Worm (Caenorhabditis elegans) whole organism, young adult: ENCODE data around the gene F01D5.10.

Experiments used
- B0019.2 ChIP-seq: fragments of 200-800 bp; sonication (Bioruptor generic); conservative IDR thresholded peaks from 2 replicates; pipeline ENCODE4 v1.3.6; 2022; ENCODE audit warnings: missing genetic modification reagents, missing genetic modification characterization, missing compliant biosample characterization
- C06A6.2 ChIP-seq: fragments of 200-800 bp; sonication (Bioruptor generic); conservative IDR thresholded peaks from 2 replicates; pipeline ENCODE4 v1.3.6; 2022; ENCODE audit warnings: missing genetic modification characterization, missing compliant biosample characterization
- C17E4.6 ChIP-seq: fragments of 200-800 bp; sonication (Bioruptor generic); IDR thresholded peaks from 2 replicates; pipeline ENCODE4 v1.3.6; 2022; ENCODE audit warnings: missing genetic modification reagents, missing genetic modification characterization, missing compliant biosample characterization
- F22D6.2 ChIP-seq: sonication (generic microtip); optimal IDR thresholded peaks from 2 replicates; lab custom pipeline; 2016; ENCODE audit warnings: mild to moderate bottlenecking, missing genetic modification characterization, missing compliant biosample characterization
- F37B4.10 ChIP-seq: fragments of 200-800 bp; sonication (Bioruptor generic); IDR thresholded peaks from 2 replicates; pipeline ENCODE4 v1.3.6; 2022; ENCODE audit warnings: missing genetic modification characterization, missing compliant biosample characterization
- F49E8.2 ChIP-seq: sonication (generic microtip); optimal IDR thresholded peaks from 3 replicates; lab custom pipeline; 2017; ENCODE audit warnings: missing genetic modification characterization, mild to moderate bottlenecking, missing compliant biosample characterization, antibody characterized with exemption, moderate library complexity; ENCODE audit not compliant: insufficient read depth
- F55B11.4 ChIP-seq: sonication (generic microtip); optimal IDR thresholded peaks from 2 replicates; lab custom pipeline; 2016; ENCODE audit warnings: missing compliant biosample characterization, missing genetic modification characterization, borderline replicate concordance; ENCODE audit not compliant: insufficient read depth
- T07F8.4 ChIP-seq: sonication (generic microtip); optimal IDR thresholded peaks from 2 replicates; lab custom pipeline; 2016; ENCODE audit warnings: mild to moderate bottlenecking, missing genetic modification characterization, moderate library complexity, missing compliant biosample characterization
- Y67H2A.10 ChIP-seq: fragments of 200-800 bp; sonication (Bioruptor generic); conservative IDR thresholded peaks from 2 replicates; pipeline ENCODE4 v1.3.6; 2022; ENCODE audit warnings: missing genetic modification reagents, missing genetic modification characterization, missing compliant biosample characterization
- Y79H2A.3 ChIP-seq: fragments of 200-800 bp; sonication (Bioruptor generic); conservative IDR thresholded peaks from 2 replicates; pipeline ENCODE4 v1.3.6; 2022; ENCODE audit warnings: missing genetic modification reagents, missing genetic modification characterization, missing compliant biosample characterization
- ZK185.1 ChIP-seq: sonication (generic microtip); optimal IDR thresholded peaks from 2 replicates; lab custom pipeline; 2016; ENCODE audit warnings: mild to moderate bottlenecking, missing genetic modification characterization, missing compliant biosample characterization; ENCODE audit not compliant: poor library complexity, severe bottlenecking
- ama-1 ChIP-seq, 3 experiments: fragments of 150-350 bp in 1 of 3; sonication (generic microtip) in 2 of 3; optimal IDR thresholded peaks; 2 replicates each; lab custom pipeline; 2014 to 2018; ENCODE audit warnings: missing biosample characterization in 2 of 3, missing genetic modification characterization in 2 of 3, missing genetic modification reagents in 2 of 3
- atf-7 ChIP-seq: sonication (generic microtip); optimal IDR thresholded peaks from 2 replicates; lab custom pipeline; 2017; ENCODE audit warnings: mild to moderate bottlenecking, missing genetic modification characterization, missing compliant biosample characterization
- attf-3 ChIP-seq: fragments of 200-800 bp; sonication (Bioruptor generic); conservative IDR thresholded peaks from 2 replicates; pipeline ENCODE4 v1.3.6; 2022; ENCODE audit warnings: missing genetic modification reagents, missing genetic modification characterization, missing compliant biosample characterization
- bed-2 ChIP-seq: fragments of 200-800 bp; sonication (Bioruptor generic); IDR thresholded peaks from 2 replicates; pipeline ENCODE4 v1.3.6; 2022; ENCODE audit warnings: missing genetic modification reagents, missing genetic modification characterization, missing compliant biosample characterization
- cebp-1 ChIP-seq, 2 experiments: fragments of 200-800 bp in 1 of 2; sonication (Bioruptor generic) in 1 of 2; sonication (generic microtip) in 1 of 2; IDR thresholded peaks in 1 of 2; optimal IDR thresholded peaks in 1 of 2; 2 replicates each; pipeline versions ENCODE4 v1.3.6 to Lab custom; 2017 to 2022; ENCODE audit warnings: missing compliant biosample characterization in 2 of 2, missing genetic modification characterization in 2 of 2, mild to moderate bottlenecking in 1 of 2, missing genetic modification reagents in 1 of 2, moderate library complexity in 1 of 2
- ceh-27 ChIP-seq: fragments of 200-800 bp; sonication (Bioruptor generic); optimal IDR thresholded peaks from 2 replicates; lab custom pipeline; 2018; ENCODE audit warnings: mild to moderate bottlenecking, missing genetic modification characterization, moderate library complexity, missing compliant biosample characterization
- ceh-79 ChIP-seq: sonication (generic microtip); optimal IDR thresholded peaks from 2 replicates; lab custom pipeline; 2017; ENCODE audit warnings: mild to moderate bottlenecking, missing genetic modification characterization, missing compliant biosample characterization
- chd-7 ChIP-seq: sonication (generic microtip); optimal IDR thresholded peaks from 2 replicates; lab custom pipeline; 2016; ENCODE audit warnings: mild to moderate bottlenecking, missing genetic modification characterization, moderate library complexity, missing compliant biosample characterization
- egrh-3 ChIP-seq: fragments of 200-800 bp; sonication (Bioruptor generic); IDR thresholded peaks from 2 replicates; pipeline ENCODE4 v1.3.6; 2022; ENCODE audit warnings: missing genetic modification reagents, missing genetic modification characterization, missing compliant biosample characterization
- fkh-3 ChIP-seq: sonication (generic microtip); optimal IDR thresholded peaks from 2 replicates; lab custom pipeline; 2016; ENCODE audit warnings: mild to moderate bottlenecking, missing genetic modification characterization, missing compliant biosample characterization
- gei-17 ChIP-seq: fragments of 200-800 bp; sonication (Bioruptor generic); optimal IDR thresholded peaks from 2 replicates; lab custom pipeline; 2018; ENCODE audit warnings: mild to moderate bottlenecking, missing genetic modification characterization, missing compliant biosample characterization
- hmg-20 ChIP-seq: fragments of 200-800 bp; sonication (Bioruptor generic); IDR thresholded peaks from 2 replicates; pipeline ENCODE4 v1.3.6; 2022; ENCODE audit warnings: missing genetic modification reagents, missing genetic modification characterization, missing compliant biosample characterization
- hrde-1 ChIP-seq: sonication (generic microtip); optimal IDR thresholded peaks from 2 replicates; lab custom pipeline; 2016; ENCODE audit warnings: missing genetic modification characterization, mild to moderate bottlenecking, missing compliant biosample characterization, moderate library complexity, missing genotype, missing genetic modification reagents, borderline replicate concordance
- let-607 ChIP-seq, 2 experiments: fragments of 200-800 bp in 1 of 2; sonication (Bioruptor generic) in 1 of 2; sonication (generic microtip) in 1 of 2; optimal IDR thresholded peaks; 2 replicates each; lab custom pipeline; 2016 to 2018; ENCODE audit warnings: mild to moderate bottlenecking in 2 of 2, missing compliant biosample characterization in 2 of 2, missing genetic modification characterization in 2 of 2, moderate library complexity in 2 of 2, missing genotype in 1 of 2
- lin-35 ChIP-seq, 3 experiments: fragments of 150-350 bp in 2 of 3; sonication (generic microtip) in 1 of 3; optimal IDR thresholded peaks; 2 replicates each; lab custom pipeline; 2014 to 2018; ENCODE audit warnings: missing biosample characterization in 3 of 3, missing genetic modification characterization in 3 of 3, missing genetic modification reagents in 3 of 3
- lin-40 ChIP-seq: sonication (generic microtip); optimal IDR thresholded peaks from 2 replicates; lab custom pipeline; 2016; ENCODE audit warnings: missing genetic modification characterization, mild to moderate bottlenecking, missing compliant biosample characterization, missing genotype, missing genetic modification reagents
- lin-54 ChIP-seq: fragments of 200-800 bp; sonication (Bioruptor generic); optimal IDR thresholded peaks from 2 replicates; lab custom pipeline; 2018; ENCODE audit warnings: mild to moderate bottlenecking, missing genetic modification characterization, missing compliant biosample characterization
- lsl-1 ChIP-seq: fragments of 200-800 bp; sonication (Bioruptor generic); optimal IDR thresholded peaks from 2 replicates; lab custom pipeline; 2018; ENCODE audit warnings: mild to moderate bottlenecking, missing genetic modification characterization, moderate library complexity, missing compliant biosample characterization
- madf-6 ChIP-seq: fragments of 200-800 bp; sonication (Bioruptor generic); IDR thresholded peaks from 2 replicates; pipeline ENCODE4 v1.3.6; 2022; ENCODE audit warnings: missing genetic modification reagents, missing genetic modification characterization, missing compliant biosample characterization
- mcd-1 ChIP-seq: fragments of 200-800 bp; sonication (Bioruptor generic); IDR thresholded peaks from 2 replicates; pipeline ENCODE4 v1.3.6; 2022; ENCODE audit warnings: missing genetic modification reagents, missing genetic modification characterization, missing compliant biosample characterization
- mel-28 ChIP-seq: sonication (generic microtip); optimal IDR thresholded peaks from 2 replicates; lab custom pipeline; 2016; ENCODE audit warnings: borderline replicate concordance, mild to moderate bottlenecking, missing genetic modification characterization, missing compliant biosample characterization
- nfya-2 ChIP-seq: fragments of 200-800 bp; sonication (Bioruptor generic); IDR thresholded peaks from 2 replicates; pipeline ENCODE4 v1.3.6; 2022; ENCODE audit warnings: missing genetic modification reagents, missing genetic modification characterization, missing compliant biosample characterization
- nhr-120 ChIP-seq: fragments of 200-800 bp; sonication (Bioruptor generic); IDR thresholded peaks from 2 replicates; pipeline ENCODE4 v1.3.6; 2022; ENCODE audit warnings: missing genetic modification characterization, missing compliant biosample characterization
- nhr-80 ChIP-seq: sonication (generic microtip); optimal IDR thresholded peaks from 2 replicates; lab custom pipeline; 2016; ENCODE audit warnings: missing genetic modification characterization, missing compliant biosample characterization
- pha-4 ChIP-seq: fragments of 150-350 bp; sonication (generic microtip); optimal IDR thresholded peaks from 2 replicates; lab custom pipeline; 2014; ENCODE audit warnings: missing biosample characterization, missing genetic modification reagents, missing genetic modification characterization
- rec-8 ChIP-seq, 2 experiments: sonication (generic microtip); optimal IDR thresholded peaks; 2 replicates each; lab custom pipeline; 2016; ENCODE audit warnings: mild to moderate bottlenecking in 2 of 2, missing genetic modification characterization in 2 of 2, missing genetic modification reagents in 2 of 2, missing genotype in 2 of 2, missing biosample characterization in 1 of 2, missing compliant biosample characterization in 1 of 2, moderate library complexity in 1 of 2
- rpc-1 ChIP-seq, 2 experiments: fragments of 150-350 bp in 1 of 2; sonication (generic microtip) in 1 of 2; optimal IDR thresholded peaks; 2 replicates each; lab custom pipeline; 2014 to 2018; ENCODE audit warnings: missing biosample characterization in 1 of 2, missing genetic modification characterization in 1 of 2, missing genetic modification reagents in 1 of 2, missing genotype in 1 of 2
- snpc-4 ChIP-seq, 5 experiments: fragments of 150-350 bp in 1 of 5; sonication (generic microtip) in 4 of 5; optimal IDR thresholded peaks; 2 replicates each; lab custom pipeline; 2014 to 2018; ENCODE audit warnings: missing genetic modification characterization in 5 of 5, missing biosample characterization in 3 of 5, antibody characterized with exemption in 2 of 5, mild to moderate bottlenecking in 2 of 5, missing compliant biosample characterization in 2 of 5, missing genotype in 2 of 5, moderate library complexity in 2 of 5, missing genetic modification reagents in 1 of 5
- sptf-2 ChIP-seq: fragments of 200-800 bp; sonication (Bioruptor generic); optimal IDR thresholded peaks from 2 replicates; lab custom pipeline; 2018; ENCODE audit warnings: mild to moderate bottlenecking, missing genetic modification characterization, missing compliant biosample characterization
- unc-62 ChIP-seq: fragments of 150-350 bp; optimal IDR thresholded peaks from 2 replicates; lab custom pipeline; 2014; ENCODE audit warnings: missing biosample characterization, missing genetic modification reagents, missing genetic modification characterization
- ztf-22 ChIP-seq: fragments of 200-800 bp; sonication (Bioruptor generic); optimal IDR thresholded peaks from 2 replicates; lab custom pipeline; 2018; ENCODE audit warnings: mild to moderate bottlenecking, missing genetic modification characterization, moderate library complexity, missing compliant biosample characterization
- ztf-25 ChIP-seq: fragments of 200-800 bp; sonication (Bioruptor generic); IDR thresholded peaks from 2 replicates; pipeline ENCODE4 v1.3.6; 2022; ENCODE audit warnings: missing genetic modification reagents, missing genetic modification characterization, missing compliant biosample characterization

The F01D5.10 gene

ce11 chrII:14040204-14040842 lies 19.2 kb upstream of the F01D5.10 start:
- TF ChIP-seq F55B11.4 (tag; lab: Kevin White, UChicago): no peak
- no peak for TF ChIP-seq ama-1 (optimal IDR thresholded peaks at IDR 0.05; lab: Kevin White, UChicago)
- peak in 1 of 2 experiments; percentile 42 for TF ChIP-seq ama-1 (GFP tag; optimal IDR thresholded peaks at IDR 0.05; lab: Kevin White, UChicago)
- TF ChIP-seq attf-3 (GFP tag; lab: Robert Waterston, UW): no peak
- TF ChIP-seq bed-2: peak; percentile 23; the same call in 1 of the 2 replicates
- TF ChIP-seq C17E4.6: 0 out of 2 replicates have a peak, but pooled peaks have one; percentile 38
- no peak for TF ChIP-seq B0019.2 (GFP tag; lab: Robert Waterston, UW)
- TF ChIP-seq F49E8.2: no peak
- TF ChIP-seq hmg-20: no peak
- TF ChIP-seq sptf-2 (GFP tag; lab: Kevin White, UChicago): no peak
- peak; percentile 61 for TF ChIP-seq ceh-27
- no peak for TF ChIP-seq rec-8 (tag; optimal IDR thresholded peaks at IDR 0.05; lab: Kevin White, UChicago)
- no peak for TF ChIP-seq hrde-1 (tag; lab: Kevin White, UChicago)
- TF ChIP-seq snpc-4 (GFP tag; optimal IDR thresholded peaks at IDR 0.05; lab: Kevin White, UChicago): peak; percentile 25
- TF ChIP-seq snpc-4 (tag; optimal IDR thresholded peaks at IDR 0.05; lab: Kevin White, UChicago): peak in 3 of 4 experiments; percentile 71 to 87 (median 85)
- peak; percentile 17 for TF ChIP-seq mel-28
- peak; percentile 95 for TF ChIP-seq lin-40 (tag; lab: Kevin White, UChicago)
- TF ChIP-seq egrh-3 (GFP tag; lab: Robert Waterston, UW): peak; percentile 82
- TF ChIP-seq atf-7: peak; percentile 97
- TF ChIP-seq let-607 (tag; optimal IDR thresholded peaks at IDR 0.05; lab: Kevin White, UChicago): peak; percentile 17 to 81
- TF ChIP-seq C06A6.2: peak; percentile 84
- no peak for TF ChIP-seq nhr-120 (GFP tag; lab: Robert Waterston, UW)
- TF ChIP-seq madf-6: peak; percentile 29; the same call in 1 of the 2 replicates
- peak; percentile 50 for TF ChIP-seq ZK185.1 (tag; lab: Kevin White, UChicago)
- TF ChIP-seq lin-35 (GFP tag; optimal IDR thresholded peaks at IDR 0.05; lab: Kevin White, UChicago): peak in 1 of 3 experiments; percentile 63
- peak; percentile 71 for TF ChIP-seq gei-17 (GFP tag; lab: Kevin White, UChicago)
- TF ChIP-seq chd-7 (tag; lab: Kevin White, UChicago): peak; percentile 96
- TF ChIP-seq cebp-1 (GFP tag; IDR thresholded peaks at IDR 0.05; lab: Robert Waterston, UW): peak; percentile 65; the same call in 1 of the 2 replicates
- TF ChIP-seq cebp-1 (tag; optimal IDR thresholded peaks at IDR 0.05; lab: Kevin White, UChicago): peak; percentile 94
- TF ChIP-seq pha-4 (tag; lab: Kevin White, UChicago): peak; percentile 33
- no peak for TF ChIP-seq fkh-3 (tag; lab: Kevin White, UChicago)
- peak; percentile 76 for TF ChIP-seq F22D6.2 (tag; lab: Kevin White, UChicago)
- TF ChIP-seq T07F8.4 (tag; lab: Kevin White, UChicago): peak; percentile 33
- TF ChIP-seq lin-54: peak; percentile 48
- TF ChIP-seq nfya-2 (GFP tag; lab: Robert Waterston, UW): no peak
- no peak for TF ChIP-seq lsl-1 (GFP tag; lab: Kevin White, UChicago)
- peak; percentile 93 for TF ChIP-seq ztf-22 (GFP tag; lab: Kevin White, UChicago)
- no peak for TF ChIP-seq Y79H2A.3
- peak; percentile 86 for TF ChIP-seq mcd-1 (GFP tag; lab: Robert Waterston, UW)
- no peak for TF ChIP-seq F37B4.10 (GFP tag; lab: Robert Waterston, UW)
- no peak for TF ChIP-seq rpc-1 (optimal IDR thresholded peaks at IDR 0.05; lab: Kevin White, UChicago)
- TF ChIP-seq rpc-1 (tag; optimal IDR thresholded peaks at IDR 0.05; lab: Kevin White, UChicago): no peak
- TF ChIP-seq nhr-80 (tag; lab: Kevin White, UChicago): peak; percentile 99
- peak; percentile 43 for TF ChIP-seq ceh-79
- TF ChIP-seq unc-62 (GFP tag; lab: Kevin White, UChicago): no peak
- no peak for TF ChIP-seq Y67H2A.10 (GFP tag; lab: Robert Waterston, UW)
- TF ChIP-seq ztf-25 (GFP tag; lab: Robert Waterston, UW): no peak
